Fruit fly (Drosophila melanogaster): ENCODE results near the gene Trp1.
A peak's percentile ranks its signal among the peaks of the same experiment; 100 is the strongest.

DNA sequence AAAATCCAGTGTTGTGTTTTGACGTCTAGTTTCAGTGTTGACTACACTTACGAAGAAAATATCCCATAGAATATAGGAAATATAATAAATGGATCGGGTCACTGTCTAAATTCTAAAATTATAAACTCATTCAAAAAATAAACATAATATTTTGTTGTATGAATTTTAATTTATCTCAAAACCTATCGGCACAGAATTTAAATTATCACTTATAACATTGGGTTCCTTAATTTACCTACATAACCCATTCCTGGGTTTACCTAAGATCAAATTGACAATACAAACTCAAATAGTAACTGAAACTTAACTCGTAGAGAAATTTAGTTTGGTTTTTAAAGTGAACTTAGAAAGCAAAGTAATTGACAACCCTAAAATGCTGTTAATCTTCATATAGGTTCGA lies 12.6 kb upstream of the Trp1 start:
- TF ChIP-seq seq (GFP tag; IDR thresholded peaks at IDR 0.05) (no peak), Ptx1 (GFP tag; IDR thresholded peaks at IDR 0.05) (no peak), C15 (GFP tag; IDR thresholded peaks at IDR 0.05) (no peak), usp (GFP tag; optimal IDR thresholded peaks at IDR 0.05) (no peak), Hr78 (GFP tag; optimal IDR thresholded peaks at IDR 0.05) (no peak), CG8478 (optimal IDR thresholded peaks at IDR 0.05) (no peak), wor (GFP tag; IDR thresholded peaks at IDR 0.05) (no peak), ranshi (GFP tag; IDR thresholded peaks at IDR 0.05) (no peak), Max (GFP tag; optimal IDR thresholded peaks at IDR 0.05) (no peak), chif (GFP tag; optimal IDR thresholded peaks at IDR 0.05) (no peak), CG7786 (GFP tag; optimal IDR thresholded peaks at IDR 0.05) (peak; percentile 5), ab (GFP tag; optimal IDR thresholded peaks at IDR 0.05) (no peak)
